Worm (Caenorhabditis elegans) whole organism, L3 larva: ENCODE measurements around the gene kcnl-1.

Source experiments
- R02D3.7 ChIP-seq: fragments of 150-350 bp; optimal IDR thresholded peaks from 2 replicates; lab custom pipeline; 2014; ENCODE audit warnings: missing biosample characterization, missing genetic modification characterization
- ZK546.5 ChIP-seq: sonication (generic microtip); optimal IDR thresholded peaks from 2 replicates; lab custom pipeline; 2017; ENCODE audit warnings: missing biosample characterization, missing genetic modification characterization
- aly-2 ChIP-seq: fragments of 150-350 bp; optimal IDR thresholded peaks from 2 replicates; lab custom pipeline; 2014; ENCODE audit warnings: missing biosample characterization, missing genetic modification characterization
- ama-1 ChIP-seq: fragments of 150-350 bp; optimal IDR thresholded peaks from 2 replicates; lab custom pipeline; 2018
- ceh-28 ChIP-seq: fragments of 150-350 bp; optimal IDR thresholded peaks from 2 replicates; lab custom pipeline; 2014; ENCODE audit warnings: missing biosample characterization, missing genetic modification reagents, missing genetic modification characterization
- ceh-82 ChIP-seq: fragments of 150-350 bp; optimal IDR thresholded peaks from 2 replicates; lab custom pipeline; 2014; ENCODE audit warnings: missing biosample characterization, missing genetic modification characterization
- ceh-9 ChIP-seq: sonication (generic microtip); optimal IDR thresholded peaks from 2 replicates; lab custom pipeline; 2018; ENCODE audit warnings: missing biosample characterization, missing genetic modification characterization
- daf-12 ChIP-seq: fragments of 150-350 bp; optimal IDR thresholded peaks from 2 replicates; lab custom pipeline; 2014; ENCODE audit warnings: missing biosample characterization, missing genetic modification reagents, missing genetic modification characterization
- egl-27 ChIP-seq: sonication (generic microtip); optimal IDR thresholded peaks from 4 replicates; lab custom pipeline; 2017; ENCODE audit warnings: missing biosample characterization, missing genetic modification reagents, missing genetic modification characterization
- egl-5 ChIP-seq: fragments of 150-350 bp; optimal IDR thresholded peaks from 2 replicates; lab custom pipeline; 2017; ENCODE audit warnings: missing biosample characterization, missing genetic modification reagents, missing genetic modification characterization, inconsistent platforms
- elt-1 ChIP-seq: fragments of 150-350 bp; optimal IDR thresholded peaks from 2 replicates; lab custom pipeline; 2014; ENCODE audit warnings: missing biosample characterization, missing genetic modification characterization
- elt-2 ChIP-seq: sonication (generic microtip); optimal IDR thresholded peaks from 2 replicates; lab custom pipeline; 2016; ENCODE audit warnings: missing genetic modification reagents, mild to moderate bottlenecking, missing genetic modification characterization, missing compliant biosample characterization
- elt-3 ChIP-seq, 3 experiments: fragments of 150-350 bp in 1 of 3; sonication (generic microtip) in 2 of 3; optimal IDR thresholded peaks; 2 replicates in 2 of 3; 4 replicates in 1 of 3; lab custom pipeline; 2014 to 2017; ENCODE audit warnings: missing biosample characterization in 3 of 3, missing genetic modification characterization in 3 of 3
- eor-1 ChIP-seq, 2 experiments: fragments of 150-350 bp; optimal IDR thresholded peaks; 2 replicates each; lab custom pipeline; 2014 to 2018; ENCODE audit warnings: missing biosample characterization in 2 of 2, missing genetic modification characterization in 2 of 2
- fkh-10 ChIP-seq: sonication (generic microtip); optimal IDR thresholded peaks from 2 replicates; lab custom pipeline; 2017; ENCODE audit warnings: missing biosample characterization, missing genetic modification reagents, missing genetic modification characterization
- fkh-2 ChIP-seq: fragments of 150-350 bp; optimal IDR thresholded peaks from 2 replicates; lab custom pipeline; 2014; ENCODE audit warnings: missing biosample characterization, missing genetic modification reagents, missing genetic modification characterization
- hmg-11 ChIP-seq: sonication (generic microtip); optimal IDR thresholded peaks from 2 replicates; lab custom pipeline; 2016; ENCODE audit warnings: missing genetic modification characterization, missing compliant biosample characterization
- lin-15B ChIP-seq: fragments of 150-350 bp; optimal IDR thresholded peaks from 2 replicates; lab custom pipeline; 2014; ENCODE audit warnings: missing biosample characterization, missing genetic modification characterization
- lin-39 ChIP-seq: fragments of 150-350 bp; optimal IDR thresholded peaks from 2 replicates; lab custom pipeline; 2018; ENCODE audit warnings: missing biosample characterization, missing genetic modification reagents, missing genetic modification characterization
- mdl-1 ChIP-seq: fragments of 150-350 bp; optimal IDR thresholded peaks from 2 replicates; lab custom pipeline; 2014; ENCODE audit warnings: missing biosample characterization, missing genetic modification characterization
- mml-1 ChIP-seq: fragments of 150-350 bp; sonication (generic microtip); optimal IDR thresholded peaks from 3 replicates; lab custom pipeline; 2014; ENCODE audit warnings: missing biosample characterization, missing genetic modification characterization
- nfya-1 ChIP-seq: sonication (generic microtip); optimal IDR thresholded peaks from 2 replicates; lab custom pipeline; 2017; ENCODE audit warnings: missing genetic modification characterization, mild to moderate bottlenecking, missing compliant biosample characterization, antibody characterized with exemption, moderate library complexity; ENCODE audit not compliant: insufficient read depth
- nhr-11 ChIP-seq: fragments of 150-350 bp; optimal IDR thresholded peaks from 2 replicates; lab custom pipeline; 2014; ENCODE audit warnings: missing biosample characterization, missing genetic modification characterization
- nhr-12 ChIP-seq: fragments of 150-350 bp; optimal IDR thresholded peaks from 2 replicates; lab custom pipeline; 2014; ENCODE audit warnings: missing biosample characterization, missing genetic modification characterization
- nhr-23 ChIP-seq: fragments of 150-350 bp; optimal IDR thresholded peaks from 2 replicates; lab custom pipeline; 2014; ENCODE audit warnings: missing biosample characterization, missing genetic modification reagents, missing genetic modification characterization
- nhr-237 ChIP-seq: fragments of 150-350 bp; optimal IDR thresholded peaks from 2 replicates; lab custom pipeline; 2014; ENCODE audit warnings: missing biosample characterization, missing genetic modification characterization
- nhr-25 ChIP-seq: sonication (generic microtip); optimal IDR thresholded peaks from 2 replicates; lab custom pipeline; 2017; ENCODE audit warnings: missing biosample characterization, missing genetic modification characterization
- nhr-28 ChIP-seq: fragments of 150-350 bp; optimal IDR thresholded peaks from 2 replicates; lab custom pipeline; 2014; ENCODE audit warnings: missing biosample characterization, missing genetic modification characterization
- nhr-43 ChIP-seq: sonication (generic microtip); optimal IDR thresholded peaks from 2 replicates; lab custom pipeline; 2016; ENCODE audit warnings: mild to moderate bottlenecking, missing genetic modification characterization, missing compliant biosample characterization; ENCODE audit not compliant: poor library complexity, severe bottlenecking
- nhr-67 ChIP-seq: fragments of 150-350 bp; optimal IDR thresholded peaks from 2 replicates; lab custom pipeline; 2014; ENCODE audit warnings: missing biosample characterization, missing genetic modification characterization
- pha-4 ChIP-seq: fragments of 150-350 bp; optimal IDR thresholded peaks from 2 replicates; lab custom pipeline; 2014; ENCODE audit warnings: missing biosample characterization, missing genetic modification reagents, missing genetic modification characterization
- pqm-1 ChIP-seq: fragments of 150-350 bp; optimal IDR thresholded peaks from 2 replicates; lab custom pipeline; 2017; ENCODE audit warnings: missing biosample characterization, missing genetic modification characterization, inconsistent platforms
- sea-2 ChIP-seq: fragments of 150-350 bp; sonication (generic microtip); optimal IDR thresholded peaks from 4 replicates; lab custom pipeline; 2014; ENCODE audit warnings: missing biosample characterization, missing genetic modification reagents, missing genetic modification characterization
- skn-1 ChIP-seq: fragments of 150-350 bp; optimal IDR thresholded peaks from 2 replicates; lab custom pipeline; 2014; ENCODE audit warnings: missing biosample characterization, missing genetic modification characterization
- snpc-4 ChIP-seq: fragments of 150-350 bp; optimal IDR thresholded peaks from 2 replicates; lab custom pipeline; 2014; ENCODE audit warnings: missing biosample characterization, missing genetic modification characterization
- tbx-2 ChIP-seq: sonication (generic microtip); optimal IDR thresholded peaks from 2 replicates; lab custom pipeline; 2016; ENCODE audit warnings: mild to moderate bottlenecking, missing genetic modification characterization, missing compliant biosample characterization
- unc-39 ChIP-seq: sonication (generic microtip); optimal IDR thresholded peaks from 4 replicates; lab custom pipeline; 2017; ENCODE audit warnings: missing biosample characterization, missing genetic modification characterization
- unc-62 ChIP-seq: fragments of 150-350 bp; sonication (generic microtip); optimal IDR thresholded peaks from 4 replicates; lab custom pipeline; 2014; ENCODE audit warnings: missing biosample characterization, missing genetic modification reagents, missing genetic modification characterization
- ztf-11 ChIP-seq: fragments of 150-350 bp; optimal IDR thresholded peaks from 2 replicates; lab custom pipeline; 2014; ENCODE audit warnings: missing biosample characterization, missing genetic modification characterization
- ztf-4 ChIP-seq: fragments of 150-350 bp; optimal IDR thresholded peaks from 2 replicates; lab custom pipeline; 2014; ENCODE audit warnings: missing biosample characterization, missing genetic modification characterization

Gene kcnl-1

DNA sequence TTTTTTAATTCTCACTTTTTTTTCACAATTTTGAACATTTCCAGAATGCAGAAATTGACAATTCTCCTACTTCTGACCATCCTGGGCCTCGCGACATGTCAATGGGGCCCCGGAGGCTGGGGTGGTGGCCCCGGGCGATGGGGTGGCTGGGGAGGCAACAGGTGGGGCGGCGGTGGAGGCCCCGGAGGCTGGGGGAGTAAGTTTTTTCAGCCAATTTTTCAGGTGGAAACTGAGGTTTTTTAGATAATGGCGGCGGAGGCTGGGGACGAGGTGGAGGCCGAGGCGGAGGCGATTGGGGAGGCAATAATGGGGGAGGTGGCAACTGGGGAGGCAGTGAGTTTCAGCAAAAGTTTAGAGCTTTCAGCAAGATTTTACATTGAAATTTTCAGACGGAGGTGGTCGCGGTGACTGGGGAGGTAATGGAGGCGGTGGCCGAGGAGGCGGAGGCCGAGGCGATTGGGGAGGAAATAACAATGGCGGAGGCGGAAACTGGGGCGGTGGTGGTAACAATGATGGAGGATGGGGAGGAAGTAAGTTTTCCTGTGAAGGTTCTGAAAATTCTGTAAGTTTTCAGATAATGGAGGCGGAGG lies 45.0 kb downstream of the kcnl-1 start:
- TF ChIP-seq ztf-4 (tag; lab: Kevin White, UChicago) (peak; percentile 23), pha-4 (tag; lab: Kevin White, UChicago) (no peak)

DNA sequence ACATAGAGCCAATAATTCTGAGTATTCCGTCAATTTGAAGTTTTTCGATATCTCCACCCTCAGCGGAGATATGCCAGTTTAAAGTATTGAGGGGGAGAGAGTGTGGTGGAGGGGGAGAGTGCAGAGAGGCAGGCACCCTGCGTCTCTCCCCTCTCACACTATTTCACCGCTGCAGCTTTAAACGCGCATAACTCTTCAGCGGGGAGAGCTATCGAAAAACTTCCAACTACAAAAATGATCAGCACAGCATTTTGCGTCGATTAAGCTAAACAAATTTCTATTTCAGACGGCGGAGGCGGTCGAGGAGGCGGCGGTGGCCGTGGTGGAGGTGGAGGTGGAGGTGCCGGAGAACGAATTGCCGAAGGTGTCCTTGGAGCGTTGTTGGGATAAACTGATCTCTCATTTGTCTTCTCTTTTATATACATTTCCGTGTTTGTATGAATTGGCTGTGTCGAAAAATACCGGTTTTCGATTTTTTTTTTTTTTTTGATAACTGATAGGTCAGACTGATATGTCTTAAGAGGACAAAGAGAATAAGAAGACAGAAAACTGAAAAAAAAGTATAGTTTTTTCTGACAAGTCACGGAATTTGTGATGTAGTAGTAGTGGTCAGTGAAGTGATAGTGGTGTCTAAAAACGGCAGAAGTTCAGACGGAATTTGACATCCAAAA lies 46.6 kb downstream of the kcnl-1 start:
- TF ChIP-seq ama-1 (lab: Kevin White, UChicago) (peak; percentile 80), nhr-23 (tag; lab: Kevin White, UChicago) (peak; percentile 60), nfya-1 (peak; percentile 25), mml-1 (tag; lab: Kevin White, UChicago) (no peak), hmg-11 (tag; lab: Kevin White, UChicago) (no peak), nhr-43 (tag; lab: Kevin White, UChicago) (peak; percentile 59)
- TF ChIP-seq, all 47 proteins: peak for 4

DNA sequence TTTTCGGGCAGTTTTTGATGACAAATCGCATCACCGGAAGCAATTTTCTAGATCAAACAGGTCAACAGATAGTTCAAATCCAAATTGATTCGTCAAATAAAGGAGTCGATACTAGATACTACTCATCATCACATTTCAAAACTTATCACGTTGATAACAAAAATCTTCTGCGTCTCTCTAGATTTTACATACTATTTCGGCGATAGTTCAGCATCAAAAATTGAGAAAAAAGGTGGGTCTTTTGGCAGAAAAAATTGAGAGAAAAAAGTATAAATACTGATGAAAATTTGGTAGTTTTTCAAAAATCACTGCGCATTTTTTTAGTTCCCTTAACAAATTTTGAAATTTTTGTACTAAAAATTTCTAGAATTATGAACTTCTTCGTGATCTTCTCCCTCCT lies 48.0 kb downstream of the kcnl-1 start, which contains the start of gene nlp-26:
Gene nlp-26, plus strand, starts transcription at position 301 of the 400 bp plus-strand sequence.
- TF ChIP-seq aly-2 (tag; lab: Kevin White, UChicago) = no peak
- no peak for TF ChIP-seq unc-62 (GFP tag; lab: Kevin White, UChicago)
- TF ChIP-seq snpc-4 = no peak
- TF ChIP-seq nfya-1 = no peak
- peak; percentile 13 for TF ChIP-seq nhr-43 (tag; lab: Kevin White, UChicago)

DNA sequence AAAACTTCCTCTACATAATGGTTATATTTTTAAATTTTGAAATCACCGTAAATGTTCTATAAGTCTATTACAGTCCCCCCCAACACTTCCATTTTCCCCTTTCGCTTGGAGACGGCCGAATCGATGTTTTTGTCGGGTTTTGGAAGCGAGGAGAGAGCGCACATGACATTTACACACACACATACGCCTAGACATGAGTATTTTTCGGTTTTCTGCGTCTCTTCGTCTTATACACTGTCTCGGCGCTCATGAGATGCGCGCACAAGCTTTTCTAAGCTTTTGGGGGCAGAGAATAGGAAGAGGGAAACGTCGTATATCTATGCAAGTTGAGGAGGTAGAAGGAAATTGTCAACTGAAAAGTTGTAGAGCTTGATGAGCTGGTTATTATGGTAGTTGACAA lies 54.9 kb downstream of the kcnl-1 start:
- no peak for TF ChIP-seq ZK546.5 (tag; lab: Kevin White, UChicago)
- no peak for TF ChIP-seq unc-62 (GFP tag; lab: Kevin White, UChicago)
- TF ChIP-seq pqm-1 (tag; lab: Kevin White, UChicago) = no peak
- no peak for TF ChIP-seq eor-1 (tag; optimal IDR thresholded peaks at IDR 0.05; lab: Kevin White, UChicago)
- TF ChIP-seq tbx-2 (tag; lab: Kevin White, UChicago) = no peak
- no peak for TF ChIP-seq mml-1 (tag; lab: Kevin White, UChicago)
- TF ChIP-seq unc-39 = no peak
- no peak for TF ChIP-seq ceh-9
- no peak for TF ChIP-seq ztf-11 (tag; lab: Kevin White, UChicago)
- peak; percentile 62 for TF ChIP-seq hmg-11 (tag; lab: Kevin White, UChicago)
- no peak for TF ChIP-seq nhr-67 (tag; lab: Kevin White, UChicago)
- peak; percentile 52 for TF ChIP-seq nfya-1
- peak; percentile 34 for TF ChIP-seq egl-5 (tag; lab: Kevin White, UChicago)
- no peak for TF ChIP-seq snpc-4
- TF ChIP-seq elt-2 (tag; lab: Kevin White, UChicago) = no peak
- TF ChIP-seq nhr-28 (tag; lab: Kevin White, UChicago) = no peak
- peak; percentile 0 for TF ChIP-seq lin-39 (tag; lab: Kevin White, UChicago)
- no peak for TF ChIP-seq R02D3.7 (tag; lab: Kevin White, UChicago)
- TF ChIP-seq pha-4 (tag; lab: Kevin White, UChicago) = peak; percentile 35

DNA sequence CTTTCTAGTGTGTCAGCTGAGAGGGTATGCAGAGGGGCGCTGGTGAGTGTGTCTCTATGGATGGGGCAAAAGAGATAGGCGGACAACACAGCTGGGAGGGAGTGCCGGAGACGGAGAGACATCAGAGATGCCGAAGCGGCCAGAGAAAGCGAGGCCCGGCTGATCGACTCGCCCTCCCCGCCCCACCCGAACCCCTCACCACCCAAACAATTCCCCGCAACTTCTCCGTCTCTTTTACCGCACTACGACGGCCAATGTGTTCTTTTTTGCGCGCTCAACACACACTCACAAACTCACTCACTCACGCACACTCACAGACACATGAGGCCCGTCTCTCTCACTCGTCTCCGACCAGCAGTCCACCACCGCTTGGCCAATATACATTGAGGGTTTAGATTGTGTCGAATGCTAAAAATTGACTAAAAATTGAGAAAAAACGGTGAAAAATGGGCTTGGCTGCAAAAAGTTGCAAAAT lies 57.3 kb downstream of the kcnl-1 start, which contains the start of gene Y43F8C.3:
Gene Y43F8C.3, minus strand, starts transcription at position 187 of the 475 bp plus-strand sequence.
- TF ChIP-seq egl-27 (tag; lab: Kevin White, UChicago) = no peak
- TF ChIP-seq hmg-11 (tag; lab: Kevin White, UChicago) = peak; percentile 92
- TF ChIP-seq skn-1 = peak; percentile 37
- TF ChIP-seq nhr-28 (tag; lab: Kevin White, UChicago) = no peak
- TF ChIP-seq ZK546.5 (tag; lab: Kevin White, UChicago) = no peak
- peak; percentile 76 for TF ChIP-seq pha-4 (tag; lab: Kevin White, UChicago)
- no peak for TF ChIP-seq elt-3 (tag; optimal IDR thresholded peaks at IDR 0.05; lab: Kevin White, UChicago)
- TF ChIP-seq ztf-11 (tag; lab: Kevin White, UChicago) = no peak
- no peak for TF ChIP-seq tbx-2 (tag; lab: Kevin White, UChicago)
- no peak for TF ChIP-seq ceh-28 (tag; lab: Kevin White, UChicago)
- TF ChIP-seq nhr-11 = peak; percentile 23
- TF ChIP-seq fkh-2 (tag; lab: Kevin White, UChicago) = no peak
- TF ChIP-seq ceh-9 = no peak
- TF ChIP-seq unc-62 (GFP tag; lab: Kevin White, UChicago) = peak; percentile 35
- no peak for TF ChIP-seq nhr-67 (tag; lab: Kevin White, UChicago)
- no peak for TF ChIP-seq mml-1 (tag; lab: Kevin White, UChicago)
- peak; percentile 89 for TF ChIP-seq lin-39 (tag; lab: Kevin White, UChicago)
- no peak for TF ChIP-seq pqm-1 (tag; lab: Kevin White, UChicago)
- peak; percentile 3 for TF ChIP-seq snpc-4
- no peak for TF ChIP-seq nhr-237 (tag; lab: Kevin White, UChicago)
- no peak for TF ChIP-seq sea-2 (GFP tag; lab: Kevin White, UChicago)
- TF ChIP-seq nhr-23 (tag; lab: Kevin White, UChicago) = peak; percentile 48
- TF ChIP-seq lin-15B (tag; lab: Kevin White, UChicago) = peak; percentile 36
- peak; percentile 53 for TF ChIP-seq fkh-10
- no peak for TF ChIP-seq elt-1
- TF ChIP-seq daf-12 (tag; lab: Kevin White, UChicago) = no peak
- no peak for TF ChIP-seq ztf-4 (tag; lab: Kevin White, UChicago)
- no peak for TF ChIP-seq mdl-1 (tag; lab: Kevin White, UChicago)
- no peak for TF ChIP-seq ceh-82 (tag; lab: Kevin White, UChicago)
- no peak for TF ChIP-seq unc-39
- no peak for TF ChIP-seq nhr-12 (tag; lab: Kevin White, UChicago)
- TF ChIP-seq nhr-25 (tag; lab: Kevin White, UChicago) = peak; percentile 20
